Fruit fly (Drosophila melanogaster): ENCODE results near the gene vanin-like.

The vanin-like gene

DNA sequence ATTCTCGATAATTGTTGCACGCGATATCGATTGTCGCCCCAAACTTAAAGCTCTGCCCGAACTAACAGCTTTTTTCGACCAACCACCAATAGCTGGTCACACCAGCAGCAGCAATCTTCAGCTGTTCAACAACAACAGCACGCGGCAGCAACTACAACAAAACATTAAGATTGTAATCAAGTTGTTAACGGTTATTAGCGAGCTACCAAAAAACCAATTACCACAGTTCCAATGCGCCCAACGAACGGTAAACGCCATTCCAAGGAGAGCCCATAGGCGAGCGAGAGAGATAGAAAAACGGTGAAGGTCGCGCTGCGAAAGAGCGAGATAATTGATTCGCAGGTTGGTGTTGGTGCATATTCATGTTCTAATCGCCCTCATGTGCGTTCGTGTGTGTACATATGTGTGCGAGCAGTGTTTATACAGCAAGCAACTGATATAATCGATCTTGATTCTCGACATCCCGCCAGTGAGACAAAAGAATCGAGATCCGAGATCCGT lies 17.5 kb upstream of the vanin-like start, which contains the start of gene Efr (continued):
- TF ChIP-seq CG16815 (GFP tag; optimal IDR thresholded peaks at IDR 0.05) (no peak), H15 (GFP tag; IDR thresholded peaks at IDR 0.05) (no peak), aop (GFP tag; IDR thresholded peaks at IDR 0.05) (no peak), CG2199 (GFP tag; IDR thresholded peaks at IDR 0.05) (no peak), dysf (GFP tag; IDR thresholded peaks at IDR 0.05) (no peak), CG34422 (GFP tag; IDR thresholded peaks at IDR 0.05) (peak; percentile 35; the same call in 1 of the 3 replicates), CG8924 (tag; optimal IDR thresholded peaks at IDR 0.05) (peak; percentile 2), Optix (GFP tag; IDR thresholded peaks at IDR 0.05) (no peak), C15 (GFP tag; IDR thresholded peaks at IDR 0.05) (no peak), mld (GFP tag; IDR thresholded peaks at IDR 0.05; ENCODE audit: partially characterized antibody) (no peak), btn (GFP tag; optimal IDR thresholded peaks at IDR 0.05) (no peak), Ada2b (GFP tag; IDR thresholded peaks at IDR 0.05) (no peak), CG11456 (GFP tag; IDR thresholded peaks at IDR 0.05) (no peak), br (optimal IDR thresholded peaks at IDR 0.05) (no peak), pan (optimal IDR thresholded peaks at IDR 0.05) (no peak), pan (GFP tag; optimal IDR thresholded peaks at IDR 0.05 in 1 of 2, IDR thresholded peaks at IDR 0.05 in 1 of 2) (no peak), Oli (tag; optimal IDR thresholded peaks at IDR 0.05) (no peak), psq (GFP tag; optimal IDR thresholded peaks at IDR 0.05) (no peak), CG6791 (GFP tag; IDR thresholded peaks at IDR 0.05; ENCODE audit: partially characterized antibody) (no peak), corto (GFP tag; optimal IDR thresholded peaks at IDR 0.05) (no peak), ERR (GFP tag; optimal IDR thresholded peaks at IDR 0.05) (no peak), knrl (GFP tag; IDR thresholded peaks at IDR 0.05; ENCODE audit: partially characterized antibody) (no peak), slp2 (GFP tag; optimal IDR thresholded peaks at IDR 0.05) (no peak), ro (GFP tag; IDR thresholded peaks at IDR 0.05) (no peak), chif (GFP tag; optimal IDR thresholded peaks at IDR 0.05) (no peak), Hey (tag; optimal IDR thresholded peaks at IDR 0.05) (no peak), chinmo (GFP tag; IDR thresholded peaks at IDR 0.05; ENCODE audit: partially characterized antibody) (peak; percentile 91), CG17186 (GFP tag; optimal IDR thresholded peaks at IDR 0.05) (no peak), CG7357 (GFP tag; IDR thresholded peaks at IDR 0.05) (no peak), CG18764 (GFP tag; optimal IDR thresholded peaks at IDR 0.05) (no peak), Eip74EF (GFP tag; optimal IDR thresholded peaks at IDR 0.05) (no peak), CG3065 (GFP tag; optimal IDR thresholded peaks at IDR 0.05) (no peak), CG1832 (GFP tag; optimal IDR thresholded peaks at IDR 0.05) (peak; percentile 25), CG11560 (tag; IDR thresholded peaks at IDR 0.05) (no peak), unpg (GFP tag; optimal IDR thresholded peaks at IDR 0.05) (peak; percentile 4), amos (GFP tag; IDR thresholded peaks at IDR 0.05; ENCODE audit: partially characterized antibody) (peak; percentile 27; the same call in 1 of the 2 replicates), BtbVII (GFP tag; optimal IDR thresholded peaks at IDR 0.05) (peak; percentile 13), CG13424 (tag; optimal IDR thresholded peaks at IDR 0.05) (peak; percentile 2), MTF-1 (GFP tag; optimal IDR thresholded peaks at IDR 0.05; ENCODE audit: borderline replicate concordance) (no peak), CG11504 (tag; optimal IDR thresholded peaks at IDR 0.05) (peak; percentile 11), CG10462 (GFP tag; optimal IDR thresholded peaks at IDR 0.05) (no peak), HLH54F (GFP tag; optimal IDR thresholded peaks at IDR 0.05) (no peak), fd102C (GFP tag; optimal IDR thresholded peaks at IDR 0.05) (no peak), NC2α (GFP tag; optimal IDR thresholded peaks at IDR 0.05) (no peak), CG11723 (GFP tag; optimal IDR thresholded peaks at IDR 0.05) (no peak), sob (GFP tag; IDR thresholded peaks at IDR 0.05) (0 out of 2 replicates have a peak, but pooled peaks have one; percentile 16), tx (GFP tag; optimal IDR thresholded peaks at IDR 0.05) (no peak), CG8388 (GFP tag; optimal IDR thresholded peaks at IDR 0.05) (no peak), Rfx (GFP tag; IDR thresholded peaks at IDR 0.05) (no peak), lilli (GFP tag; optimal IDR thresholded peaks at IDR 0.05) (no peak), lab (GFP tag; optimal IDR thresholded peaks at IDR 0.05) (peak; percentile 33)
